Worm (Caenorhabditis elegans) whole organism, L4 larva: Measurements from ENCODE around the gene srw-119.

ENCODE experiments used
- F44E2.7 ChIP-seq: fragments of 200-800 bp; sonication (Bioruptor generic); IDR thresholded peaks from 2 replicates; pipeline ENCODE4 v2.1.2; 2022; ENCODE audit warnings: missing genetic modification characterization, missing compliant biosample characterization
- R02D3.7 ChIP-seq: fragments of 150-350 bp; sonication (generic microtip); optimal IDR thresholded peaks from 3 replicates; lab custom pipeline; 2014; ENCODE audit warnings: missing biosample characterization, missing genetic modification characterization
- Y48G9A.11 ChIP-seq: fragments of 200-800 bp; sonication (Bioruptor generic); IDR thresholded peaks from 2 replicates; pipeline ENCODE4 v1.3.6; 2022; ENCODE audit warnings: missing genetic modification reagents, missing genetic modification characterization, missing compliant biosample characterization
- ZK546.5 ChIP-seq, 2 experiments: sonication (generic microtip); optimal IDR thresholded peaks; 2 replicates each; lab custom pipeline; 2017; ENCODE audit warnings: missing biosample characterization in 2 of 2, missing genetic modification characterization in 2 of 2
- aha-1 ChIP-seq: fragments of 150-350 bp; peaks from one replicate; lab custom pipeline; 2014; ENCODE audit warnings: missing biosample characterization, missing genetic modification characterization
- ceh-28 ChIP-seq: fragments of 150-350 bp; optimal IDR thresholded peaks from 2 replicates; lab custom pipeline; 2014; ENCODE audit warnings: missing biosample characterization, missing genetic modification reagents, missing genetic modification characterization
- ceh-62 ChIP-seq: sonication (generic microtip); optimal IDR thresholded peaks from 2 replicates; lab custom pipeline; 2017; ENCODE audit warnings: missing biosample characterization, missing genetic modification characterization
- ceh-82 ChIP-seq: sonication (generic microtip); optimal IDR thresholded peaks from 2 replicates; lab custom pipeline; 2017; ENCODE audit warnings: missing biosample characterization, missing genetic modification characterization
- cey-2 ChIP-seq: sonication (generic microtip); optimal IDR thresholded peaks from 3 replicates; lab custom pipeline; 2017; ENCODE audit warnings: missing genetic modification characterization, mild to moderate bottlenecking, missing compliant biosample characterization, antibody characterized with exemption, borderline replicate concordance; ENCODE audit not compliant: insufficient read depth
- daf-12 ChIP-seq: fragments of 150-350 bp; optimal IDR thresholded peaks from 2 replicates; lab custom pipeline; 2014; ENCODE audit warnings: missing biosample characterization, missing genetic modification reagents, missing genetic modification characterization
- daf-19 ChIP-seq: fragments of 200-800 bp; sonication (Bioruptor generic); conservative IDR thresholded peaks from 2 replicates; pipeline ENCODE4 v1.3.6; 2022; ENCODE audit warnings: missing genetic modification characterization, missing compliant biosample characterization
- dmd-6 ChIP-seq: fragments of 200-800 bp; sonication (Bioruptor generic); IDR thresholded peaks from 2 replicates; pipeline ENCODE4 v1.3.6; 2022; ENCODE audit warnings: missing genetic modification reagents, missing genetic modification characterization, missing compliant biosample characterization
- duxl-1 ChIP-seq: sonication (generic microtip); optimal IDR thresholded peaks from 2 replicates; lab custom pipeline; 2016; ENCODE audit warnings: mild to moderate bottlenecking, missing genetic modification characterization, moderate library complexity, missing compliant biosample characterization; ENCODE audit not compliant: poor library complexity
- fkh-10 ChIP-seq: fragments of 150-350 bp; optimal IDR thresholded peaks from 2 replicates; lab custom pipeline; 2014; ENCODE audit warnings: missing biosample characterization, missing genetic modification reagents, missing genetic modification characterization
- hif-1 ChIP-seq, 2 experiments: sonication (generic microtip); optimal IDR thresholded peaks; 2 replicates each; lab custom pipeline; 2016 to 2017; ENCODE audit warnings: missing compliant biosample characterization in 2 of 2, missing genetic modification characterization in 2 of 2, missing genetic modification reagents in 2 of 2, missing genotype in 2 of 2, mild to moderate bottlenecking in 1 of 2
- jun-1 ChIP-seq: fragments of 150-350 bp; optimal IDR thresholded peaks from 2 replicates; lab custom pipeline; 2014; ENCODE audit warnings: missing biosample characterization, missing genetic modification reagents, missing genetic modification characterization
- lin-1 ChIP-seq: fragments of 200-800 bp; sonication (Bioruptor generic); IDR thresholded peaks from 2 replicates; pipeline ENCODE4 v1.3.6; 2022; ENCODE audit warnings: missing genetic modification reagents, missing genetic modification characterization, missing compliant biosample characterization
- lin-13 ChIP-seq: fragments of 150-350 bp; optimal IDR thresholded peaks from 2 replicates; lab custom pipeline; 2014; ENCODE audit warnings: missing biosample characterization, missing genetic modification reagents, missing genetic modification characterization
- lir-3 ChIP-seq: sonication (generic microtip); optimal IDR thresholded peaks from 2 replicates; lab custom pipeline; 2016; ENCODE audit warnings: mild to moderate bottlenecking, missing genetic modification characterization, missing compliant biosample characterization
- nhr-102 ChIP-seq: sonication (generic microtip); optimal IDR thresholded peaks from 2 replicates; lab custom pipeline; 2016; ENCODE audit warnings: mild to moderate bottlenecking, missing genetic modification characterization, moderate library complexity, missing compliant biosample characterization
- nhr-11 ChIP-seq: fragments of 150-350 bp; optimal IDR thresholded peaks from 2 replicates; lab custom pipeline; 2014; ENCODE audit warnings: missing biosample characterization, missing genetic modification characterization
- nhr-111 ChIP-seq: fragments of 200-800 bp; sonication (Bioruptor generic); optimal IDR thresholded peaks from 2 replicates; lab custom pipeline; 2018; ENCODE audit warnings: mild to moderate bottlenecking, missing genetic modification characterization, missing compliant biosample characterization
- nhr-237 ChIP-seq: sonication (generic microtip); optimal IDR thresholded peaks from 2 replicates; lab custom pipeline; 2017; ENCODE audit warnings: missing biosample characterization, missing genetic modification characterization
- nhr-48 ChIP-seq: sonication (generic microtip); optimal IDR thresholded peaks from 2 replicates; lab custom pipeline; 2016; ENCODE audit warnings: mild to moderate bottlenecking, missing genetic modification characterization, missing compliant biosample characterization
- pqm-1 ChIP-seq: sonication (generic microtip); optimal IDR thresholded peaks from 2 replicates; lab custom pipeline; 2017; ENCODE audit warnings: missing biosample characterization, missing genetic modification characterization
- saeg-2 ChIP-seq: fragments of 200-800 bp; sonication (Bioruptor generic); IDR thresholded peaks from 2 replicates; pipeline ENCODE4 v1.3.6; 2022; ENCODE audit warnings: missing genetic modification reagents, missing genetic modification characterization, missing compliant biosample characterization
- sdz-12 ChIP-seq: fragments of 200-800 bp; sonication (Bioruptor generic); optimal IDR thresholded peaks from 2 replicates; lab custom pipeline; 2018; ENCODE audit warnings: mild to moderate bottlenecking, missing genetic modification characterization, missing compliant biosample characterization
- skn-1 ChIP-seq: fragments of 150-350 bp; optimal IDR thresholded peaks from 2 replicates; lab custom pipeline; 2014; ENCODE audit warnings: missing biosample characterization, missing genetic modification characterization
- snpc-4 ChIP-seq: fragments of 150-350 bp; optimal IDR thresholded peaks from 2 replicates; lab custom pipeline; 2014; ENCODE audit warnings: missing biosample characterization, missing genetic modification characterization
- spr-3 ChIP-seq: fragments of 200-800 bp; sonication (Bioruptor generic); optimal IDR thresholded peaks from 2 replicates; lab custom pipeline; 2018; ENCODE audit warnings: mild to moderate bottlenecking, missing genetic modification characterization, missing compliant biosample characterization
- unc-130 ChIP-seq: sonication (generic microtip); optimal IDR thresholded peaks from 2 replicates; lab custom pipeline; 2016; ENCODE audit warnings: missing genetic modification reagents, missing genetic modification characterization, missing compliant biosample characterization
- unc-62 ChIP-seq, 3 experiments: fragments of 150-350 bp in 1 of 3; sonication (generic microtip); optimal IDR thresholded peaks in 2 of 3; peaks in 1 of 3; 1 replicate in 1 of 3; 2 replicates in 2 of 3; lab custom pipeline; 2014 to 2017; ENCODE audit warnings: missing biosample characterization in 3 of 3, missing genetic modification characterization in 3 of 3, missing genetic modification reagents in 3 of 3, missing genotype in 1 of 3
- zip-11 ChIP-seq: fragments of 200-800 bp; sonication (Bioruptor generic); IDR thresholded peaks from 2 replicates; pipeline ENCODE4 v1.3.6; 2022; ENCODE audit warnings: missing genetic modification characterization, missing compliant biosample characterization

srw-119 gene

DNA sequence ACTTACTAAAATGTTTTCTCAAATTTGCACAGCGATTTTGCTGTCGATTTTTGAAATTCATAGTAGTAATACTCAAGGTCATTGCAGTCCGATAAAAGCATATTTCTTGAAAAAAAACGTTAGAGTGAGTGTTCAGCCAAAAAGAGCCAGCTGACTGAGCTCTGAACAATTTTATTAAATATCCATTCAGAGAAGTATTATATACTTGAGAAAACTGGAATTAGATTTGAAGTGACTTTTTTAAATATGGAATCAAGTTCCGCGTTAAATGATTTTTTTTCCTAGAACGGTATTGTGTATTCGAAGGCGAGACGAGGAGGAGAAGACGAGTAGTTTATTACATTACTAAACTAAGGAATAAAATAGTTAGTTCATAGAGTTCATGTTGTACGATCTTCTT lies 8.2 kb downstream of the srw-119 start, which contains the start of gene srw-121:
TSS of gene srw-121 (minus strand) at position 101 of the 400 bp plus-strand sequence.
- no peak for TF ChIP-seq fkh-10 (GFP tag; lab: Kevin White, UChicago)
- no peak for TF ChIP-seq hif-1 (tag; optimal IDR thresholded peaks at IDR 0.05; lab: Kevin White, UChicago)
- TF ChIP-seq nhr-111 (GFP tag; lab: Kevin White, UChicago): no peak
- TF ChIP-seq lin-13 (GFP tag; lab: Kevin White, UChicago): no peak
- no peak for TF ChIP-seq Y48G9A.11
- no peak for TF ChIP-seq jun-1 (tag; lab: Kevin White, UChicago)
- no peak for TF ChIP-seq ceh-28 (tag; lab: Kevin White, UChicago)
- no peak for TF ChIP-seq ceh-62 (tag; lab: Kevin White, UChicago)
- TF ChIP-seq ZK546.5 (tag; optimal IDR thresholded peaks at IDR 0.05; lab: Kevin White, UChicago): no peak
- no peak for TF ChIP-seq zip-11
- TF ChIP-seq cey-2: no peak
- TF ChIP-seq sdz-12 (GFP tag; lab: Kevin White, UChicago): no peak
- no peak for TF ChIP-seq ceh-82 (tag; lab: Kevin White, UChicago)
- TF ChIP-seq pqm-1: no peak
- no peak for TF ChIP-seq lin-1 (GFP tag; lab: Robert Waterston, UW)
- no peak for TF ChIP-seq skn-1 (tag; lab: Kevin White, UChicago)
- no peak for TF ChIP-seq nhr-102 (tag; lab: Kevin White, UChicago)
- no peak for TF ChIP-seq duxl-1 (tag; lab: Kevin White, UChicago)
- TF ChIP-seq snpc-4 (tag; lab: Kevin White, UChicago): no peak
- TF ChIP-seq, all 104 proteins: peak for 0

DNA sequence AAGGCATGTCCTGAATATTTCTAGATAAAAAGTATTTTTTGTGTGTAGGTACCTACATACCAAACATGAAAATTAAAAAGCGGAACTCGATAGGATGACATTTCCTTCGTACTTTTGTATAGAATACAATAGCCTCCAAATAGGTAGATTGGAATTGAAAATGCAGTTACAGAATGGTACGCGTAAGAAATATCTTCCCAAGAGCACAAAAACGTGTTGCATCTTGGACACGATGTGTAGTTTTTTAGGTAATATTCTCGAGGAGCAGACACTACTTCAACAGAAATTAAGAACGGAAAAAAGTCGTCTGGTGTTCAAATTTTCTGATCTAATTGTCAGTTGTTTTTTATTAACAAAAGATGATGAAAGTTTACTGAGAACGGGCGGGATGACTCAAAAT lies 12.2 kb downstream of the srw-119 start, which contains the start of gene srh-85:
TSS of gene srh-85 (minus strand) at position 101 of the 400 bp plus-strand sequence.
- TF ChIP-seq daf-19: no peak

DNA sequence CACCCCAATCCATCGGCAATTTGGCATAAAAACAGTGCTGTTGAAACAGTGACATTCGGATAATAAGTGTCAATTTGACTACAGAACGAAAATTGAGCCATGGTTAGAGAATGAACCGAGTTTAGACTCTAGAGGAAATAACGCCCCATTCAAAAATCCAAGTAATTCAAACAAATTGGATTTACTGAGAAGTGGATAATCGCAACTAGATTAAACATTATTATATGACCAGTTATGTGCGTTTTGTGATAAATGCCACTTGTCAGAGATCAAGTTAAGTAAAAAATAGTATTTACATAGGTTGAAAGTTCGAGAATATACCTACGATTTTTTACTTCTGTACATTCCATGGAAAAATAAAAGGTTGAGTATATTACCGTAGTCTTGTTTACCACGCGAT lies 14.3 kb downstream of the srw-119 start, which contains the start of gene srw-139:
TSS of gene srw-139 (minus strand) at position 101 of the 400 bp plus-strand sequence.
- TF ChIP-seq skn-1 (tag; lab: Kevin White, UChicago) (no peak), nhr-48 (no peak), R02D3.7 (no peak), spr-3 (no peak), saeg-2 (GFP tag; lab: Robert Waterston, UW) (no peak), hif-1 (tag; optimal IDR thresholded peaks at IDR 0.05; lab: Kevin White, UChicago) (no peak), F44E2.7 (GFP tag; lab: Robert Waterston, UW) (no peak), unc-130 (GFP tag; lab: Kevin White, UChicago) (no peak)

DNA sequence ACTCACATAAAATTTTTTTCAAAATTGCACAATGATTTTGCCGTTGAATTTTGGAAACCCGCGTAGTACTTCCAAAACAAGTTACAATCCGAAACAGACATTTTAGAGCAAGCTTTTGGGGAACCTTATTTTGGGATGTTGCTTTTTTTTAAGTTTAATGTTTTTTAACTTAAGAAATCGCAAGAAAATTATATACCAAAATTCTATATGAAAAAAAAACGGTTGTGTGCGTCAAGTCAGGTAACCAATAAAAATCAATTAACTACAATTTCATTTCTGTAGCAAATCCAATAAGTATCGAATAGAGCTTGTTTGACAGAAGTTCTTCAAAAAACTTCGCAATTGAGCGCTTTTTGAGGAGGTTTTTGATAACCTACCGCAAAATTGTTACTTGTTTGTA lies 16.3 kb downstream of the srw-119 start, which contains the start of gene srw-117:
TSS of gene srw-117 (minus strand) at position 101 of the 400 bp plus-strand sequence.
- peak in 1 of 2 experiments; percentile 15 for TF ChIP-seq unc-62 (GFP tag; optimal IDR thresholded peaks at IDR 0.05 in 1 of 2; lab: Kevin White, UChicago)
- no peak for TF ChIP-seq unc-62 (tag; optimal IDR thresholded peaks at IDR 0.05; lab: Kevin White, UChicago)
- TF ChIP-seq daf-12 (tag; lab: Kevin White, UChicago): no peak
- TF ChIP-seq nhr-237 (tag; lab: Kevin White, UChicago): no peak
- no peak for TF ChIP-seq ceh-28 (tag; lab: Kevin White, UChicago)

DNA sequence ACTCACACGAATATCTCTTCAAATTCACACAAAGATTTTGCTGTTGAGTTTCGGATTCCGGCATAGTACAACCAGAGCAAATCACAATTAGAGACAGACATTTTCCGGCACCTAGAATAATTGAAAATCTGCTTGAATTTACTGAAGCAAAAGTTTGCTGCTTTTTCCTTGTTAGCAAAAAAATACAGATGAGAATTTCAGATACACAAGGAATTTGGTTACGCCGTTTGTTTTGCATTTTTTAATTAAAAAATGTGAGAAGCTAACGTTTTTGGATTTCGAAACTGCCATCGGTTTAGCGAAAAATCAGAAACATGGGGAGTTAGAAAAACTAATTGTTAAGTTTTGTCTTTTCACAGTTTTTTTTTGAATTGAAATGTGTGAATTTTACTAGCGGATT lies 19.7 kb downstream of the srw-119 start, which contains the start of gene srw-118:
TSS of gene srw-118 (minus strand) at position 101 of the 400 bp plus-strand sequence.
- no peak for TF ChIP-seq dmd-6 (GFP tag; lab: Robert Waterston, UW)
- TF ChIP-seq aha-1 (tag; lab: Kevin White, UChicago): peak; percentile 28
- no peak for TF ChIP-seq nhr-48
- TF ChIP-seq lir-3 (tag; lab: Kevin White, UChicago): no peak
- TF ChIP-seq nhr-11 (tag; lab: Kevin White, UChicago): no peak
- TF ChIP-seq, all 104 proteins: peak for 1
